Worm (Caenorhabditis elegans): ENCODE data around the gene K12B6.11.

DNA sequence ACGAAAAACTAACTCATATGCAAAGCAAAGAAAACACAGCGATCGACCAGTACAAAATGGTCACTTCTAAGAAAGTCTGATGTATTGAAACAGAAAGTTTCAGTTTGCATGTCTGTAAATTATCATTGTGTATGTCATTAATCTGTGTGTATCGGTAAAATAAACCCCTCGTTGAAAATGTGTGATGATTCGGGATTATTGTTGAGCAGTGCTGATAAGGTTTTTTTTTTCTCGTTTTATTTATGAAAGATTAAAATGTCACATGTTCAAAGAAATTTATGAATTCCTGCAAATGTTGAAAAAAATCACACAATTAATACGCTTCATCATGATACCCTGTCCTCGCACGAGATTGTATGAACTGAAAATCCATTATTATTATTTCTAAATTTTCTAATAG is 8.6 kb upstream of the K12B6.11 start:
- no peak for TF ChIP-seq ceh-2 (tag; optimal IDR thresholded peaks at IDR 0.05)
- no peak for TF ChIP-seq pqm-1 (tag; optimal IDR thresholded peaks at IDR 0.05)
- TF ChIP-seq ets-4 (tag; optimal IDR thresholded peaks at IDR 0.05), result no peak
- no peak for TF ChIP-seq K09A11.1 (tag; optimal IDR thresholded peaks at IDR 0.05; ENCODE audit: insufficient read depth)
- TF ChIP-seq elt-2 (tag; optimal IDR thresholded peaks at IDR 0.05), result no peak
- no peak for TF ChIP-seq hlh-30 (tag; optimal IDR thresholded peaks at IDR 0.05; ENCODE audit: insufficient read depth)
- TF ChIP-seq sox-4 (tag; optimal IDR thresholded peaks at IDR 0.05), result no peak
- TF ChIP-seq C08G9.2 (tag; optimal IDR thresholded peaks at IDR 0.05), result no peak
- no peak for TF ChIP-seq tbx-2 (tag; optimal IDR thresholded peaks at IDR 0.05)
